Worm (Caenorhabditis elegans) whole organism, young adult: ENCODE measurements around the gene D2024.4.

Source experiments
- B0336.3 ChIP-seq: fragments of 200-800 bp; sonication (Bioruptor generic); IDR thresholded peaks from 2 replicates; pipeline ENCODE4 v1.3.6; 2022; ENCODE audit warnings: missing genetic modification characterization, missing compliant biosample characterization
- C06A6.2 ChIP-seq: fragments of 200-800 bp; sonication (Bioruptor generic); conservative IDR thresholded peaks from 2 replicates; pipeline ENCODE4 v1.3.6; 2022; ENCODE audit warnings: missing genetic modification characterization, missing compliant biosample characterization
- F49E8.2 ChIP-seq: sonication (generic microtip); optimal IDR thresholded peaks from 3 replicates; lab custom pipeline; 2017; ENCODE audit warnings: missing genetic modification characterization, mild to moderate bottlenecking, missing compliant biosample characterization, antibody characterized with exemption, moderate library complexity; ENCODE audit not compliant: insufficient read depth
- F52B5.7 ChIP-seq: sonication (generic microtip); optimal IDR thresholded peaks from 2 replicates; lab custom pipeline; 2016; ENCODE audit warnings: mild to moderate bottlenecking, missing genetic modification characterization, missing compliant biosample characterization
- F55B11.4 ChIP-seq: sonication (generic microtip); optimal IDR thresholded peaks from 2 replicates; lab custom pipeline; 2016; ENCODE audit warnings: missing compliant biosample characterization, missing genetic modification characterization, borderline replicate concordance; ENCODE audit not compliant: insufficient read depth
- Y67H2A.10 ChIP-seq: fragments of 200-800 bp; sonication (Bioruptor generic); conservative IDR thresholded peaks from 2 replicates; pipeline ENCODE4 v1.3.6; 2022; ENCODE audit warnings: missing genetic modification reagents, missing genetic modification characterization, missing compliant biosample characterization
- ZK185.1 ChIP-seq: sonication (generic microtip); optimal IDR thresholded peaks from 2 replicates; lab custom pipeline; 2016; ENCODE audit warnings: mild to moderate bottlenecking, missing genetic modification characterization, missing compliant biosample characterization; ENCODE audit not compliant: poor library complexity, severe bottlenecking
- ama-1 ChIP-seq, 3 experiments: fragments of 150-350 bp in 1 of 3; sonication (generic microtip) in 2 of 3; optimal IDR thresholded peaks; 2 replicates each; lab custom pipeline; 2014 to 2018; ENCODE audit warnings: missing biosample characterization in 2 of 3, missing genetic modification characterization in 2 of 3, missing genetic modification reagents in 2 of 3
- athp-1 ChIP-seq: sonication (generic microtip); optimal IDR thresholded peaks from 2 replicates; lab custom pipeline; 2017; ENCODE audit warnings: mild to moderate bottlenecking, missing genetic modification characterization, missing compliant biosample characterization
- bed-1 ChIP-seq: fragments of 200-800 bp; sonication (Bioruptor generic); IDR thresholded peaks from 2 replicates; pipeline ENCODE4 v1.3.6; 2022; ENCODE audit warnings: missing genetic modification reagents, missing genetic modification characterization, missing compliant biosample characterization
- bed-2 ChIP-seq: fragments of 200-800 bp; sonication (Bioruptor generic); IDR thresholded peaks from 2 replicates; pipeline ENCODE4 v1.3.6; 2022; ENCODE audit warnings: missing genetic modification reagents, missing genetic modification characterization, missing compliant biosample characterization
- ceh-40 ChIP-seq: fragments of 200-800 bp; sonication (Bioruptor generic); IDR thresholded peaks from 2 replicates; pipeline ENCODE4 v1.3.6; 2022; ENCODE audit warnings: missing genetic modification characterization, missing compliant biosample characterization
- dox-1 ChIP-seq: fragments of 200-800 bp; sonication (Bioruptor generic); IDR thresholded peaks from 2 replicates; pipeline ENCODE4 v1.3.6; 2022; ENCODE audit warnings: missing genetic modification reagents, missing genetic modification characterization, missing compliant biosample characterization
- dpff-1 ChIP-seq: sonication (generic microtip); optimal IDR thresholded peaks from 2 replicates; lab custom pipeline; 2017; ENCODE audit warnings: mild to moderate bottlenecking, missing genetic modification characterization, missing compliant biosample characterization
- dpl-1 ChIP-seq: fragments of 150-350 bp; optimal IDR thresholded peaks from 2 replicates; lab custom pipeline; 2014; ENCODE audit warnings: missing biosample characterization, missing genetic modification reagents, missing genetic modification characterization
- gei-17 ChIP-seq: fragments of 200-800 bp; sonication (Bioruptor generic); optimal IDR thresholded peaks from 2 replicates; lab custom pipeline; 2018; ENCODE audit warnings: mild to moderate bottlenecking, missing genetic modification characterization, missing compliant biosample characterization
- hrde-1 ChIP-seq: sonication (generic microtip); optimal IDR thresholded peaks from 2 replicates; lab custom pipeline; 2016; ENCODE audit warnings: missing genetic modification characterization, mild to moderate bottlenecking, missing compliant biosample characterization, moderate library complexity, missing genotype, missing genetic modification reagents, borderline replicate concordance
- lin-35 ChIP-seq, 3 experiments: fragments of 150-350 bp in 2 of 3; sonication (generic microtip) in 1 of 3; optimal IDR thresholded peaks; 2 replicates each; lab custom pipeline; 2014 to 2018; ENCODE audit warnings: missing biosample characterization in 3 of 3, missing genetic modification characterization in 3 of 3, missing genetic modification reagents in 3 of 3
- lin-40 ChIP-seq: sonication (generic microtip); optimal IDR thresholded peaks from 2 replicates; lab custom pipeline; 2016; ENCODE audit warnings: missing genetic modification characterization, mild to moderate bottlenecking, missing compliant biosample characterization, missing genotype, missing genetic modification reagents
- lir-1 ChIP-seq: fragments of 200-800 bp; sonication (Bioruptor generic); conservative IDR thresholded peaks from 2 replicates; pipeline ENCODE4 v1.3.6; 2022; ENCODE audit warnings: missing genetic modification reagents, missing genetic modification characterization, missing compliant biosample characterization
- madf-10 ChIP-seq: sonication (generic microtip); optimal IDR thresholded peaks from 2 replicates; lab custom pipeline; 2016; ENCODE audit warnings: mild to moderate bottlenecking, missing genetic modification characterization, missing compliant biosample characterization
- madf-8 ChIP-seq: fragments of 200-800 bp; sonication (Bioruptor generic); conservative IDR thresholded peaks from 2 replicates; pipeline ENCODE4 v1.3.6; 2022; ENCODE audit warnings: missing genetic modification reagents, missing genetic modification characterization, missing compliant biosample characterization
- mel-28 ChIP-seq: sonication (generic microtip); optimal IDR thresholded peaks from 2 replicates; lab custom pipeline; 2016; ENCODE audit warnings: borderline replicate concordance, mild to moderate bottlenecking, missing genetic modification characterization, missing compliant biosample characterization
- mxl-1 ChIP-seq: sonication (generic microtip); optimal IDR thresholded peaks from 2 replicates; lab custom pipeline; 2016; ENCODE audit warnings: missing genetic modification characterization, missing compliant biosample characterization
- nfya-1 ChIP-seq: sonication (generic microtip); optimal IDR thresholded peaks from 2 replicates; lab custom pipeline; 2017; ENCODE audit warnings: antibody characterized with exemption, missing compliant biosample characterization, missing genetic modification characterization, borderline replicate concordance; ENCODE audit not compliant: insufficient read depth
- nfya-2 ChIP-seq: fragments of 200-800 bp; sonication (Bioruptor generic); IDR thresholded peaks from 2 replicates; pipeline ENCODE4 v1.3.6; 2022; ENCODE audit warnings: missing genetic modification reagents, missing genetic modification characterization, missing compliant biosample characterization
- nhr-179 ChIP-seq: sonication (generic microtip); optimal IDR thresholded peaks from 2 replicates; lab custom pipeline; 2016; ENCODE audit warnings: mild to moderate bottlenecking, missing genetic modification characterization, missing compliant biosample characterization
- nhr-80 ChIP-seq: sonication (generic microtip); optimal IDR thresholded peaks from 2 replicates; lab custom pipeline; 2016; ENCODE audit warnings: missing genetic modification characterization, missing compliant biosample characterization
- pha-4 ChIP-seq: fragments of 150-350 bp; sonication (generic microtip); optimal IDR thresholded peaks from 2 replicates; lab custom pipeline; 2014; ENCODE audit warnings: missing biosample characterization, missing genetic modification reagents, missing genetic modification characterization
- rcor-1 ChIP-seq: fragments of 200-800 bp; sonication (Bioruptor generic); IDR thresholded peaks from 2 replicates; pipeline ENCODE4 v1.3.6; 2022; ENCODE audit warnings: missing genetic modification reagents, missing genetic modification characterization, missing compliant biosample characterization
- sea-2 ChIP-seq: fragments of 200-800 bp; sonication (Bioruptor generic); IDR thresholded peaks from 2 replicates; pipeline ENCODE4 v1.3.6; 2022; ENCODE audit warnings: missing genetic modification characterization, missing compliant biosample characterization
- snpc-1.3 ChIP-seq: sonication (generic microtip); optimal IDR thresholded peaks from 2 replicates; lab custom pipeline; 2017; ENCODE audit warnings: missing genetic modification characterization, mild to moderate bottlenecking, missing compliant biosample characterization, antibody characterized with exemption, moderate library complexity, missing genotype, missing genetic modification reagents; ENCODE audit not compliant: insufficient read depth
- snpc-4 ChIP-seq, 5 experiments: fragments of 150-350 bp in 1 of 5; sonication (generic microtip) in 4 of 5; optimal IDR thresholded peaks; 2 replicates each; lab custom pipeline; 2014 to 2018; ENCODE audit warnings: missing genetic modification characterization in 5 of 5, missing biosample characterization in 3 of 5, antibody characterized with exemption in 2 of 5, mild to moderate bottlenecking in 2 of 5, missing compliant biosample characterization in 2 of 5, missing genotype in 2 of 5, moderate library complexity in 2 of 5, missing genetic modification reagents in 1 of 5
- somi-1 ChIP-seq: fragments of 200-800 bp; sonication (Bioruptor generic); optimal IDR thresholded peaks from 2 replicates; lab custom pipeline; 2018; ENCODE audit warnings: mild to moderate bottlenecking, missing genetic modification characterization, missing compliant biosample characterization
- unc-62 ChIP-seq: fragments of 150-350 bp; optimal IDR thresholded peaks from 2 replicates; lab custom pipeline; 2014; ENCODE audit warnings: missing biosample characterization, missing genetic modification reagents, missing genetic modification characterization
- zfh-2 ChIP-seq: fragments of 200-800 bp; sonication (Bioruptor generic); conservative IDR thresholded peaks from 2 replicates; pipeline ENCODE4 v1.3.6; 2022; ENCODE audit warnings: missing genetic modification reagents, missing genetic modification characterization, missing compliant biosample characterization
- zim-3 ChIP-seq: sonication (generic microtip); optimal IDR thresholded peaks from 2 replicates; lab custom pipeline; 2017; ENCODE audit warnings: mild to moderate bottlenecking, missing genetic modification characterization, moderate library complexity, missing compliant biosample characterization
- ztf-22 ChIP-seq: fragments of 200-800 bp; sonication (Bioruptor generic); optimal IDR thresholded peaks from 2 replicates; lab custom pipeline; 2018; ENCODE audit warnings: mild to moderate bottlenecking, missing genetic modification characterization, moderate library complexity, missing compliant biosample characterization

Gene D2024.4

ce11 chrIV:7216210-7216609 is 14.8 kb upstream of the D2024.4 start:
- no peak for TF ChIP-seq dpl-1 (GFP tag; lab: Kevin White, UChicago)
- no peak for TF ChIP-seq gei-17 (GFP tag; lab: Kevin White, UChicago)
- no peak for TF ChIP-seq nfya-2 (GFP tag; lab: Robert Waterston, UW)
- no peak for TF ChIP-seq nhr-179 (tag; lab: Kevin White, UChicago)
- TF ChIP-seq F49E8.2 (tag; lab: Kevin White, UChicago) = no peak
- no peak for TF ChIP-seq madf-8
- no peak for TF ChIP-seq somi-1 (GFP tag; lab: Kevin White, UChicago)
- no peak for TF ChIP-seq lin-35 (GFP tag; optimal IDR thresholded peaks at IDR 0.05; lab: Kevin White, UChicago)

ce11 chrIV:7219398-7220087 is 11.5 kb upstream of the D2024.4 start, which contains the start of the genes glb-23 and R13A1.1:
Gene glb-23 (minus strand): TSS chrIV:7219498.
Gene R13A1.1 (plus strand): TSS chrIV:7220037.
- no peak for TF ChIP-seq madf-10 (tag; lab: Kevin White, UChicago)
- no peak for TF ChIP-seq nhr-80 (tag; lab: Kevin White, UChicago)
- TF ChIP-seq ZK185.1 (tag; lab: Kevin White, UChicago) = no peak
- no peak for TF ChIP-seq hrde-1
- TF ChIP-seq madf-8 = no peak
- no peak for TF ChIP-seq rcor-1
- TF ChIP-seq bed-2 (GFP tag; lab: Robert Waterston, UW) = no peak
- TF ChIP-seq sea-2 (GFP tag; lab: Robert Waterston, UW) = no peak
- no peak for TF ChIP-seq C06A6.2 (GFP tag; lab: Robert Waterston, UW)
- TF ChIP-seq mxl-1 (tag; lab: Kevin White, UChicago) = no peak
- no peak for TF ChIP-seq dpff-1 (tag; lab: Kevin White, UChicago)
- no peak for TF ChIP-seq Y67H2A.10
- TF ChIP-seq snpc-4 (GFP tag; optimal IDR thresholded peaks at IDR 0.05; lab: Kevin White, UChicago) = no peak
- no peak for TF ChIP-seq snpc-4 (tag; optimal IDR thresholded peaks at IDR 0.05; lab: Kevin White, UChicago)
- TF ChIP-seq athp-1 (tag; lab: Kevin White, UChicago) = no peak
- no peak for TF ChIP-seq ama-1 (optimal IDR thresholded peaks at IDR 0.05; lab: Kevin White, UChicago)
- no peak for TF ChIP-seq ama-1 (GFP tag; optimal IDR thresholded peaks at IDR 0.05; lab: Kevin White, UChicago)

- TF ChIP-seq lin-40 (tag; lab: Kevin White, UChicago) (no peak), F55B11.4 (no peak), zim-3 (no peak), pha-4 (tag; lab: Kevin White, UChicago) (no peak), F52B5.7 (tag; lab: Kevin White, UChicago) (no peak), dox-1 (GFP tag; lab: Robert Waterston, UW) (no peak), lir-1 (GFP tag; lab: Robert Waterston, UW) (no peak), B0336.3 (no peak)
- TF ChIP-seq, all 124 proteins: peak for 0
Observed at ce11 chrIV:7222088-7222487, 8.9 kb upstream of the D2024.4 start.

- TF ChIP-seq mel-28 (tag; lab: Kevin White, UChicago) = no peak
- TF ChIP-seq unc-62 (GFP tag; lab: Kevin White, UChicago) = no peak
- TF ChIP-seq nfya-1 (tag; lab: Kevin White, UChicago) = no peak
- no peak for TF ChIP-seq zfh-2 (GFP tag; lab: Robert Waterston, UW)
- no peak for TF ChIP-seq ztf-22 (GFP tag; lab: Kevin White, UChicago)
- TF ChIP-seq ceh-40 (GFP tag; lab: Robert Waterston, UW) = no peak
- TF ChIP-seq bed-1 (GFP tag; lab: Robert Waterston, UW) = no peak
- no peak for TF ChIP-seq snpc-1.3 (tag; lab: Kevin White, UChicago)
- no peak for TF ChIP-seq lin-35 (GFP tag; optimal IDR thresholded peaks at IDR 0.05; lab: Kevin White, UChicago)
- TF ChIP-seq, all 124 proteins: peak for 0
Observed at ce11 chrIV:7227072-7227471, 4.0 kb upstream of the D2024.4 start, which contains the start of gene R13A1.10. Gene R13A1.10 (minus strand): TSS chrIV:7227172.
